Fruit fly (Drosophila melanogaster): Measurements from ENCODE around the gene CG42337.
A peak's percentile ranks its signal among the peaks of the same experiment; 100 is the strongest.

Gene CG42337

DNA sequence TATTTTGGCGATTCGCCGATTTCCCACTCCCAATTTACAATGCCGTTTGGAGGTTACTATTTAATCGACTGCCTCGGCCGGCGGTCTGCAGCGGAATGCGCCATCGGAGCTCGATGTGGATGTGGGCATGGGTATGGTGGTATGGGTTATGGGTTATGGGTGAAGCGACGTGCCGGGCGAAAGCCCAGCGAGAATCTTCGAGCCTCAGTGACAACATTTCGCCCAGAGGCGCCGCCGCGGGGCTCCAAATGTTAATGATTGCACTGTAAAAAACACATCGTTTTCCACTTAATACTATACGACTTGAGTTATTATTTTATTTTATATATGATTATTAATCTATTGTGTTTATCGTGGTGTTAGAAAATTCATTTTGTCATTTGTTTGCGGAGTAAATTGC, 7.4 kb upstream of the CG42337 start:
- TF ChIP-seq pan (optimal IDR thresholded peaks at IDR 0.05), result no peak

DNA sequence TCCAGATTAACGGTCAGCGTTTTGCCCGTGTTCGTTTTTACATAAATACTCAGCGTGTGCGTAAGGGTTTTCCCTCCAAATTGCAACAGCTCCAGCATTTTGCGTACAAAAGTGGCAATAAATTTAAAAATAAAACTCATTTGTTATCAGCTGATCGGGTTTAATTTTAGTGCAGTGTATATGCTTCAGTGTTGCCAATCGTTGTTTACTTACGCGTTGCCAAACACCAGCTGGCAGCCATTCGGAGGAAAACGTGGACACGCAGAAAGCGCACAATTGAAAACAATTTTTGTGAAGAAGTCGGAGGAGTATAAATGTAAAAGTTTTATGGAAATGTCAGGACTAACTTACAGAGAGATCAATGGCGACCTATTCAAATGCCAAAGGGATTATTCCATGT, 3.4 kb upstream of the CG42337 start, which contains the start of the genes Targ3 and park:
Gene Targ3 (plus strand): TSS at position 269 of the 400 bp plus-strand sequence.
Gene park (minus strand): TSS at position 291 of the 400 bp plus-strand sequence.
- TF ChIP-seq usp (GFP tag; optimal IDR thresholded peaks at IDR 0.05) (no peak), psq (optimal IDR thresholded peaks at IDR 0.05) (no peak), Dll (optimal IDR thresholded peaks at IDR 0.05) (no peak), EcR (GFP tag; optimal IDR thresholded peaks at IDR 0.05) (no peak), pan (optimal IDR thresholded peaks at IDR 0.05) (no peak), CG8478 (optimal IDR thresholded peaks at IDR 0.05) (no peak)

DNA sequence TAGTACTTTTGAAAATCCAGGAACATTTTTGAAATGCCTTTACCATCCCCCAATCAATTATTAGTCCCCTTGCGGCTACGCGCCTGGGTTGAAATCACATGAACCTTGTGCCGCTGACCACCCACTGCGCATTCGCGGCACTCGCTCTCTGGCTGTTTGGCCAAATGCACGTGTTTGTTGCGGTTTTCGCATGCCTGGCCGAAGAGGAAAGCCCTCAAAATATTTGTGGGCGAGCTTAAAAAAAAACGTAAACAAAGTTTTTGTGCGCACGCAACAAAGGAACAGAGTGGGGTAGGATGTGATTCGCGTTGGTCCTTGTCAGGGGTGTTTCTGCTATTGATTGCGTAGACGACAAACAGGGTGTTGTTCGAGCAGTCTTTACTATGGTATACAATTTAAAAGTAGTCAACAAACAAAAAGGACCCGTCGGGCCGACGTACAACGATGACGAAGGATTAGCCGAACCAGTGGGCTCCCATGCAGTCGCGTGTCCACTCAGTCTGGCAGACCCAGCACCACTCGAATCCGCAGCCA, 1.3 kb upstream of the CG42337 start:
- no peak for TF ChIP-seq Dll (optimal IDR thresholded peaks at IDR 0.05)
- no peak for TF ChIP-seq usp (GFP tag; optimal IDR thresholded peaks at IDR 0.05)
- TF ChIP-seq psq (optimal IDR thresholded peaks at IDR 0.05), result no peak
- TF ChIP-seq EcR (GFP tag; optimal IDR thresholded peaks at IDR 0.05), result no peak
- no peak for TF ChIP-seq CG8478 (optimal IDR thresholded peaks at IDR 0.05)
- TF ChIP-seq pan (optimal IDR thresholded peaks at IDR 0.05), result no peak

DNA sequence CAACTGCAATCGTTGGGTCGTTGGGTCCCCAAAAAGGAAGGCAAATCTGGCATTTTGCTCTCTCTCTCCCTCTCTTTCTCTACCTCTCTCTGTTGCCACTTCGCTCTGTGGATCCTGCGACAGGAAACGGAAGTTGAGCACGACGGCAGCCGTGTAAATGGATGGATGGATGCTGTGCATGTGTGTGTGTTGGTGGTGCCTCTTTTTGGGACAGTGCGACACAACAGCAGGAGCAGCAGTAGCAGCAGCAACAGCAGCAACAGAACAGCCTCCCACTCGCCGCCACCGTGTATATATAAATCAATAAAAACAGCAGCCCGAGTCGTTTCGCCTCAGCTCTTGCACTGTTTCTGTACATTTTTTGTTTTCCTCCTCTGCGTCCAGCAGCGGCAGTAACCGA, 1.1 kb downstream of the CG42337 start:
- no peak for TF ChIP-seq pan (optimal IDR thresholded peaks at IDR 0.05)
- no peak for TF ChIP-seq EcR (GFP tag; optimal IDR thresholded peaks at IDR 0.05)
- TF ChIP-seq usp (GFP tag; optimal IDR thresholded peaks at IDR 0.05), result no peak
- TF ChIP-seq Dll (optimal IDR thresholded peaks at IDR 0.05), result no peak
- no peak for TF ChIP-seq CG8478 (optimal IDR thresholded peaks at IDR 0.05)
- no peak for TF ChIP-seq psq (optimal IDR thresholded peaks at IDR 0.05)

DNA sequence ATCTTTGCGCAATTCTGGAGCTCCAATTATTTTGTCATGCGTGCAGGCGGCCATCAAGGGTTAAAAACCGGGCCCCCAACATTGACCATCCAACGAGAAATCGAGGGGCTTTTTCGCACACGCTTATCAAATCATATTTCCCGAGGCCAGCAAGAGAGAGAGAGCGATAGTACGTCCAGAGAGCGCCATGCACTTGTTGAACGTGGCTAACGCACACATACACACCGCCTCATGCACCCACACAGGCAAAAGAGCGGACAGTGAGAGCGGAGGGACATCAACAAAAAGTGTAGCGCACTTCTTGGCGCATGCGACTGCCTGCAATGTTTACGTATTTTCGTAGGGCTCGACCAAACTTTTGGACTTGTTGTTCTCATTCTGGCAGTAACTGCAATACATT, 6.7 kb downstream of the CG42337 start:
- no peak for TF ChIP-seq pan (optimal IDR thresholded peaks at IDR 0.05)
- TF ChIP-seq EcR (GFP tag; optimal IDR thresholded peaks at IDR 0.05), result no peak
- TF ChIP-seq usp (GFP tag; optimal IDR thresholded peaks at IDR 0.05), result no peak
- TF ChIP-seq psq (optimal IDR thresholded peaks at IDR 0.05), result no peak
- TF ChIP-seq CG8478 (optimal IDR thresholded peaks at IDR 0.05), result no peak
- TF ChIP-seq Dll (optimal IDR thresholded peaks at IDR 0.05), result no peak

DNA sequence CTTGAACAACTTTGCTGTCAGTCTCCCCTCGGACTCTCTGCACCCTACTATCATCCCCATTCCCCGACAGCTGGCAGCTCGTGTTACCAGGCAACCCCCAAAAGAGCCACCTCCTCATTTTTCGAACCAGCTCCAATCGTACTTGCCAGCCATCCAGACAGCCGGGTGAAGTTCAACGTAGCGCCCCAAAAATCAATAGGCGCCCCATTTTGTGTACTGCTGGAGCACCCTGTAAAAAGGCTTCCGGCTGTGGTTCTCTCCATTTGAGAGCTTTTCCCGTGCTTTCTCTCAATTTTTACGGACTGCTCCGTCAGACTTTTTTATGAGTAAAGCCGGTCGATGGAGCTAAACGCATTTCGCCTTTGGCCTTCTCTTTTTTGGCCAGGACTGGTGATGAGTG, 7.5 kb downstream of the CG42337 start:
- TF ChIP-seq CG8478 (optimal IDR thresholded peaks at IDR 0.05), result no peak
- TF ChIP-seq psq (optimal IDR thresholded peaks at IDR 0.05), result no peak
- no peak for TF ChIP-seq Dll (optimal IDR thresholded peaks at IDR 0.05)
- no peak for TF ChIP-seq EcR (GFP tag; optimal IDR thresholded peaks at IDR 0.05)
- TF ChIP-seq usp (GFP tag; optimal IDR thresholded peaks at IDR 0.05), result no peak
- no peak for TF ChIP-seq pan (optimal IDR thresholded peaks at IDR 0.05)

DNA sequence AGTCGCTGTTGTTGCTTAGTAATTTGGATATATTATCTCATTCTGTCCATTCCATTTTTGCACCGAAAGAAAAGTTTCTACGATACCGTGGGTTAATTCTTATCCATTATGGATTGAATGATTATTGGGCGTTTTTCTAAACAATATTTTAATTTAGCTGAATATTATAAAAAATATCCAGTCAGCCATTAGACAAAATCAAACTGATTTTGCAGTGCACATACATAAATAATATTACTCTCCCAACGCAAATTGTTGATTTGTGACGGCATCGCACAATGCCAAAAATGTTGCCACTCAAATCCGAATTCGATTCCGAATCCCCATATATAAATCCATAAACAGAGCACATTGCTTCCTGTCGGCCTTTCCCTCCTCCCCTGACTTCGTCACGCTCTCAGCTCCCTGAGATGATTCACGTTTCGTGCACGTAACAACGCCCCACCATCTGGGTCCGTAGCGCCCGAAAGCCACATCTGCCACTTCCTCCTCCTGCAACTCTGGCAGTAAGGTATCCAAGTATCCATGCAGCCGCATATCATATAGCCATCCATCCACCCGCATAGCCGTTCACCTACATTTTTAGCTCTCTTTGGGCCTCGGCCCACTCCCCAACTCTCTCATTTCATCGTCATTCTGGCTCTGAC, 16.1 kb downstream of the CG42337 start:
- TF ChIP-seq Dll (optimal IDR thresholded peaks at IDR 0.05) (no peak), pan (optimal IDR thresholded peaks at IDR 0.05) (no peak), CG8478 (optimal IDR thresholded peaks at IDR 0.05) (no peak), psq (optimal IDR thresholded peaks at IDR 0.05) (no peak), usp (GFP tag; optimal IDR thresholded peaks at IDR 0.05) (no peak), EcR (GFP tag; optimal IDR thresholded peaks at IDR 0.05) (no peak)

DNA sequence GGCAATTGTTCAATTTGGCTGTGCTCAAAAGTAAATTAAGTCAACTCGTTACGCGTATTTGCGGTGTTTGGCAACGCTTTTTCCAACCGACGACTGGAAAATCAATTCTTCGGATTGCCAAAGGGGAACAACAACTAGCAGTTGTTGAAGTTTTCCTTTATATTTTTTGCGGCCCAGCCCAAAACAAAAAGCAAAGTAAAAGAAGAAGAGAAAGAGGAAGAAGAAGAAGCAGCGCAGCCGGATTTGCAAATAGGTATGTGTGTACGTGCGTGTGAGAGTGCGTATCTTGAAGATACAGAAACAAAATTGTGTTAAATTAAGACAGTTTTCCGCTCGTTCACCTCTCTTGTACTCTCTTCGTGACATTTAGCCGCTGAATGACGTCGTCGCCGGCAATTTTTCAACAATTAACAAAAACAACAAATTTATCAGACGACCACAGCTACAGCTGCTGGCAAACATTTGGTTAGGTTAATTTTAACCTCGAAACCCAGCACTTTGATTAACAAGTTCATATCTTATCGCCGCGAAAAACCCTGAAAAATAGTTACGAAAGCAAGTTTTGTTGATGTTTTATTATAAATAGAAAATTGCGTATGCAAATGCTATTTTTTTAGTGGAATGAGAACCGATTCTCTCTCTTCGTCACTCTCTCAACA, 16.8 kb downstream of the CG42337 start:
- TF ChIP-seq CG8478 (optimal IDR thresholded peaks at IDR 0.05) (no peak), psq (optimal IDR thresholded peaks at IDR 0.05) (no peak), pan (optimal IDR thresholded peaks at IDR 0.05) (no peak), Dll (optimal IDR thresholded peaks at IDR 0.05) (no peak), EcR (GFP tag; optimal IDR thresholded peaks at IDR 0.05) (no peak)

DNA sequence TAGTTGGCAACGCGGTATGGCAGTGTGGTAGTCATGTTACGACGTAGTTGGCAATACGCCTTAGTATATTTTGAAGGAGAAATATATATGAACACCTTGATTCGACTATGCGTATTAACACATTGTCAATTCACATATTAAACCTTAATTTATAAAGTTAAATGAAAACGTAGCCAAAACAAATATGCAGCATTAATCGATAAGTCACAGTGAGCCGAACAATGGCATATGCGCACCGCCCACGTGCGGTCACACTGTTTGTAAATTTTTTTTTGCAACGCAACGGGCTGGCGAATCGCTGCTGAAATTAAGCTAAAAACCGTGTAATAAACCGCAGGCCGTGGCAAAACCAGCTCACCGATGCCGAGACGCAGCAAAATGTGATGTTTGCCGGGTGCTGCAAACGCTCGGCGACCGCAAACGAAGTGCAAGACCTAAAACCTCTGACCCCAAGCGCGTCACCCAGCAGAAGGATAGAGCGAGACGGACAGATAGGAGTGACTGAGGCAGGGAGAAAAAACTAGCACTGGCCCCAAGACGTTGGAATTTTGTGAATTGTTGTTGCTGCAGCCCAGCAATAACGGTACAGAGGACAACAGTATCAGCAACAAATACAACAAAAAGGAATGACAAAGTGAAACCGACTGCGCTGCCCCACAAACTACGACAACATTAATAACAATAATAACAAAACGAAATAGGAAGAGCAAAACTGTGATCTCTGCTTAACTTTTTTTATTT, 17.5 kb downstream of the CG42337 start:
- TF ChIP-seq pan (optimal IDR thresholded peaks at IDR 0.05) (no peak), CG8478 (optimal IDR thresholded peaks at IDR 0.05) (no peak), EcR (GFP tag; optimal IDR thresholded peaks at IDR 0.05) (no peak), usp (GFP tag; optimal IDR thresholded peaks at IDR 0.05) (no peak), psq (optimal IDR thresholded peaks at IDR 0.05) (no peak), Dll (optimal IDR thresholded peaks at IDR 0.05) (no peak)

DNA sequence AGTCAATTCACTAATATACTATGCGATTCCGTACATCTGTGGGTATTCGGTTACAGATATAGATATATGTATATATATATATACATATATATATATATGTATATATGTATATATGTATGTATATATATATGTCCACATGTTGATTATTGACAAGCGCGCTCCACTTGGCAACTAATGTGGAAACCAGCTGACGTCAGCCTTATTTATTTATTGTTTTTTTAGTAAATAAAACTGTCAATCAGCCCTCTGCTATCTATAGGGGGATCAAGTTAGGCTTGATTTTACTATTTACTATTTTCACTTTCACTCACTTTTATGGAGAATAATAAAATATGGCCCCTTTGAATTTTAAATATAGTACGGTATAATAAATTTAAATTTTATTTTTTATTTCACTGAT, 18.2 kb downstream of the CG42337 start:
- TF ChIP-seq CG8478 (optimal IDR thresholded peaks at IDR 0.05), result no peak
- TF ChIP-seq pan (optimal IDR thresholded peaks at IDR 0.05), result no peak
- no peak for TF ChIP-seq psq (optimal IDR thresholded peaks at IDR 0.05)
- no peak for TF ChIP-seq Dll (optimal IDR thresholded peaks at IDR 0.05)
- TF ChIP-seq usp (GFP tag; optimal IDR thresholded peaks at IDR 0.05), result no peak
- TF ChIP-seq EcR (GFP tag; optimal IDR thresholded peaks at IDR 0.05), result no peak

DNA sequence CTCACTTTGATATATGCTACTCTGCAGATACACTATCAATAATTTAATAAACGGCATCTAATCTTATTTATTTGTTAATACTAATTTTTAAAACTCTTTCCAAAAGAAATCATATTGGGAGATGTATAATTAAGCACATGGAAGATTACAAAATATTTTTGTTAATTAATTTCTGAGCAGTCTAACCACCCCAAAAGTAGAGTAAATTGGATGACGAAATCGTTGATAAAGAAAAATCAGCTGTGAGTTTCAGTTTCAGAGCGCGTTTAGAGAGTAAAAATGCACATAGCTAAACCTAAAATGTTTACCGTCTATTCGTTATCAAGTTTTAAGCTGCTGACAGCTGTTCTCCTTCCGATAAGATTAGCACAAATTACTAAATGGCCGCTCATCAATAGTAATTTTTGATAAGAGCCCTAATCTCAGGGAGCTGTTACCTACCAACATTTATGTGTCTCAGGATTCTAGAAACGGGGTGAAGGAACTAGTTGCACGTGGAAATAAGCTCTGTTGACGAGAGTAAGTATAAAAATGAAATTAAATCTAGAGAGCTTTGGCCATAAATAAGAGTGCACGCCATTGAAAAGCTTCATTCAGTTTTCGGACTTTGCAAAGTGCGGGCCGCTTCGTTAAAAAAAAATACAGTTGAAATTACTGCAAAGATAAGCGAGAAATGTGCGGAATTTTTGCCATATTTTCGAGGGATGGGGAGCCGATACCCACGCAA, 20.5 kb downstream of the CG42337 start, which contains the start of the genes chb and AsnS:
Gene chb (plus strand): TSS at position 327 of the 727 bp plus-strand sequence.
Gene AsnS (plus strand): TSS at position 592 of the 727 bp plus-strand sequence.
- TF ChIP-seq usp (GFP tag; optimal IDR thresholded peaks at IDR 0.05) (no peak), psq (optimal IDR thresholded peaks at IDR 0.05) (no peak), Dll (optimal IDR thresholded peaks at IDR 0.05) (no peak), EcR (GFP tag; optimal IDR thresholded peaks at IDR 0.05) (peak in 1 of 2 experiments; percentile 6)

Data from whole organism.